Fruit fly (Drosophila melanogaster) whole organism, prepupa: ENCODE data around the gene Eip75B.

Experiments used
- CG11762 ChIP-seq: fragments of 200-800 bp; sonication (Bioruptor generic); optimal IDR thresholded peaks from 3 replicates; lab custom pipeline; 2016; ENCODE audit warnings: missing biosample characterization, missing genetic modification characterization; ENCODE audit not compliant: insufficient read depth
- CG3032 ChIP-seq: fragments of 200-800 bp; optimal IDR thresholded peaks from 2 replicates; lab custom pipeline; 2019; ENCODE audit warnings: missing biosample characterization, mild to moderate bottlenecking, missing genetic modification characterization, moderate library complexity
- CG31627 ChIP-seq: fragments of 200-800 bp; sonication (Bioruptor generic); optimal IDR thresholded peaks from 3 replicates; lab custom pipeline; 2016; ENCODE audit warnings: missing biosample characterization, missing genetic modification characterization
- CG8632 ChIP-seq: fragments of 200-800 bp; sonication (Bioruptor generic); optimal IDR thresholded peaks from 3 replicates; lab custom pipeline; 2016; ENCODE audit warnings: missing biosample characterization, missing genetic modification characterization
- OdsH ChIP-seq: fragments of 200-800 bp; sonication (Bioruptor generic); optimal IDR thresholded peaks from 3 replicates; lab custom pipeline; 2016; ENCODE audit warnings: missing biosample characterization, missing genetic modification characterization
- lz ChIP-seq: fragments of 200-800 bp; sonication (Bioruptor generic); optimal IDR thresholded peaks from 3 replicates; lab custom pipeline; 2016; ENCODE audit warnings: missing biosample characterization, missing genetic modification characterization
- net ChIP-seq: fragments of 200-800 bp; sonication (Bioruptor generic); optimal IDR thresholded peaks from 3 replicates; lab custom pipeline; 2016; ENCODE audit warnings: missing biosample characterization, missing genetic modification characterization
- pdm3 ChIP-seq: fragments of 200-800 bp; sonication (Bioruptor generic); optimal IDR thresholded peaks from 3 replicates; lab custom pipeline; 2016; ENCODE audit warnings: missing biosample characterization, missing genetic modification characterization
- svp ChIP-seq: fragments of 200-800 bp; sonication (Bioruptor generic); peaks from one replicate; lab custom pipeline; 2016; ENCODE audit warnings: missing biosample characterization, missing genetic modification characterization

- TF ChIP-seq CG11762 (GFP tag; lab: Kevin White, UChicago) (no peak), lz (no peak), CG3032 (tag; lab: Kevin White, UChicago) (no peak), pdm3 (GFP tag; lab: Kevin White, UChicago) (no peak), CG8632 (GFP tag; lab: Kevin White, UChicago) (no peak), OdsH (GFP tag; lab: Kevin White, UChicago) (no peak), net (GFP tag; lab: Kevin White, UChicago) (no peak), svp (GFP tag; lab: Kevin White, UChicago) (no peak), CG31627 (GFP tag; lab: Kevin White, UChicago) (no peak)
Measured at dm6 chr3L:17944614-17945013, 119.9 kb downstream of the Eip75B start.
